Worm (Caenorhabditis elegans) whole organism, L1 larva: ENCODE measurements around the gene Y37H2A.11.
A peak's percentile ranks its signal among the peaks of the same experiment; 100 is the strongest.

Experiments used
- Y116A8C.19 ChIP-seq: sonication (generic microtip); optimal IDR thresholded peaks from 2 replicates; lab custom pipeline; 2016; ENCODE audit warnings: missing compliant biosample characterization, missing genetic modification characterization, borderline replicate concordance
- aly-2 ChIP-seq: fragments of 150-350 bp; optimal IDR thresholded peaks from 2 replicates; lab custom pipeline; 2014; ENCODE audit warnings: missing biosample characterization, missing genetic modification characterization
- ceh-82 ChIP-seq, 3 experiments: fragments of 150-350 bp in 1 of 3; sonication (generic microtip) in 2 of 3; optimal IDR thresholded peaks; 2 replicates each; lab custom pipeline; 2014 to 2017; ENCODE audit warnings: missing biosample characterization in 3 of 3, missing genetic modification characterization in 3 of 3
- efl-1 ChIP-seq, 4 experiments: fragments of 150-350 bp; optimal IDR thresholded peaks in 3 of 4; peaks in 1 of 4; 1 replicate in 1 of 4; 2 replicates in 3 of 4; lab custom pipeline; 2014; ENCODE audit warnings: missing biosample characterization in 2 of 4, missing genetic modification characterization in 2 of 4, missing genetic modification reagents in 2 of 4
- elt-2 ChIP-seq: sonication (generic microtip); optimal IDR thresholded peaks from 2 replicates; lab custom pipeline; 2016; ENCODE audit warnings: missing genetic modification characterization, mild to moderate bottlenecking, inconsistent platforms, missing compliant biosample characterization, missing genetic modification reagents
- elt-3 ChIP-seq, 6 experiments: fragments of 150-350 bp in 1 of 6; sonication (generic microtip); optimal IDR thresholded peaks; 2 replicates each; lab custom pipeline; 2017 to 2018; ENCODE audit warnings: missing biosample characterization in 6 of 6, missing genetic modification characterization in 6 of 6, inconsistent platforms in 1 of 6
- ets-5 ChIP-seq: fragments of 200-800 bp; sonication (Bioruptor generic); IDR thresholded peaks from 2 replicates; pipeline ENCODE4 v1.3.6; 2022; ENCODE audit warnings: missing genetic modification characterization, missing compliant biosample characterization
- irx-1 ChIP-seq: sonication (generic microtip); optimal IDR thresholded peaks from 2 replicates; lab custom pipeline; 2016; ENCODE audit warnings: missing genetic modification characterization, missing compliant biosample characterization
- isw-1 ChIP-seq: fragments of 200-800 bp; sonication (Bioruptor generic); IDR thresholded peaks from 2 replicates; pipeline ENCODE4 v1.3.6; 2022; ENCODE audit warnings: missing genetic modification characterization, missing compliant biosample characterization
- jun-1 ChIP-seq: fragments of 150-350 bp; optimal IDR thresholded peaks from 2 replicates; lab custom pipeline; 2014; ENCODE audit warnings: missing biosample characterization, missing genetic modification reagents, missing genetic modification characterization
- lin-13 ChIP-seq: fragments of 150-350 bp; optimal IDR thresholded peaks from 2 replicates; lab custom pipeline; 2014; ENCODE audit warnings: missing biosample characterization, missing genetic modification reagents, missing genetic modification characterization
- lin-15B ChIP-seq: fragments of 150-350 bp; sonication (generic microtip); optimal IDR thresholded peaks from 3 replicates; lab custom pipeline; 2014; ENCODE audit warnings: missing biosample characterization, missing genetic modification characterization
- lsy-2 ChIP-seq, 2 experiments: fragments of 150-350 bp; optimal IDR thresholded peaks; 2 replicates each; lab custom pipeline; 2014; ENCODE audit warnings: missing biosample characterization in 2 of 2, missing genetic modification characterization in 2 of 2
- mef-2 ChIP-seq: fragments of 150-350 bp; optimal IDR thresholded peaks from 2 replicates; lab custom pipeline; 2014; ENCODE audit warnings: missing biosample characterization, missing genetic modification characterization
- nhr-20 ChIP-seq: sonication (generic microtip); optimal IDR thresholded peaks from 2 replicates; lab custom pipeline; 2016; ENCODE audit warnings: mild to moderate bottlenecking, missing genetic modification characterization, missing compliant biosample characterization
- nhr-28 ChIP-seq: fragments of 150-350 bp; optimal IDR thresholded peaks from 2 replicates; lab custom pipeline; 2014; ENCODE audit warnings: missing biosample characterization, missing genetic modification characterization
- nhr-47 ChIP-seq: sonication (generic microtip); optimal IDR thresholded peaks from 2 replicates; lab custom pipeline; 2016; ENCODE audit warnings: mild to moderate bottlenecking, missing genetic modification characterization, moderate library complexity, missing compliant biosample characterization
- nhr-76 ChIP-seq: sonication (generic microtip); optimal IDR thresholded peaks from 2 replicates; lab custom pipeline; 2017; ENCODE audit warnings: missing biosample characterization, missing genetic modification characterization
- nhr-85 ChIP-seq: sonication (generic microtip); peaks from one replicate; lab custom pipeline; 2016; ENCODE audit warnings: missing genetic modification characterization, inconsistent platforms, missing compliant biosample characterization
- nhr-90 ChIP-seq: sonication (generic microtip); optimal IDR thresholded peaks from 2 replicates; lab custom pipeline; 2016; ENCODE audit warnings: mild to moderate bottlenecking, missing genetic modification characterization, missing compliant biosample characterization; ENCODE audit not compliant: poor library complexity
- tbx-2 ChIP-seq: sonication (generic microtip); optimal IDR thresholded peaks from 2 replicates; lab custom pipeline; 2016; ENCODE audit warnings: missing genetic modification characterization, missing compliant biosample characterization
- unc-130 ChIP-seq: fragments of 150-350 bp; optimal IDR thresholded peaks from 2 replicates; lab custom pipeline; 2017; ENCODE audit warnings: missing biosample characterization, missing genetic modification characterization, inconsistent platforms
- unc-62 ChIP-seq: fragments of 150-350 bp; optimal IDR thresholded peaks from 2 replicates; lab custom pipeline; 2014; ENCODE audit warnings: missing biosample characterization, missing genetic modification reagents, missing genetic modification characterization
- unc-86 ChIP-seq: sonication (generic microtip); optimal IDR thresholded peaks from 2 replicates; lab custom pipeline; 2016; ENCODE audit warnings: missing genetic modification characterization, missing compliant biosample characterization
- unc-98 ChIP-seq: fragments of 200-800 bp; sonication (Bioruptor generic); IDR thresholded peaks from 2 replicates; pipeline ENCODE4 v1.3.6; 2022; ENCODE audit warnings: missing genetic modification characterization, missing compliant biosample characterization
- zip-4 ChIP-seq: fragments of 200-800 bp; sonication (Bioruptor generic); optimal IDR thresholded peaks from 2 replicates; lab custom pipeline; 2018; ENCODE audit warnings: mild to moderate bottlenecking, missing genetic modification characterization, moderate library complexity, missing compliant biosample characterization
- ztf-4 ChIP-seq: fragments of 150-350 bp; optimal IDR thresholded peaks from 2 replicates; lab custom pipeline; 2014; ENCODE audit warnings: missing biosample characterization, missing genetic modification characterization

The Y37H2A.11 gene

DNA sequence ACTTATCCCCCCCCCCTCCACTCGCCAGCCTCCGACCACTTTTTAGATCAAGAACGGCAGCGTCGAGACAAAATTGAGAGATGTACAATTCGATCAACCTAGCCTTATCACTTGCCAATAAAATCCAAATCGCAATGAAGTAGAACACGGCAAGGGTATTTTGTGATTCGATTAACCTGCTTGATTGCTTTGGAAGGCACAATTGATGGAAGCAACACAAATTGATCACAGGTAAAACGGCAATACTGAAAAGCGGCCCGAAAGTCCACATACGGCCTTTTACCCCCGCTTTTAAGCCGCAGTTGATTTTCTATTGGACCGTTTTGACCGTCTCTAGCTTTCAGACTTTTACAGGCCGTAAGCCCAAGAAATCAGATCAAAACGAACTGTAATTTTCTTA is 47.1 kb downstream of the Y37H2A.11 start, which contains the start of gene clec-245:
TSS of gene clec-245 (minus strand) at position 101 of the 400 bp plus-strand sequence.
- TF ChIP-seq mef-2 (tag; lab: Kevin White, UChicago) = no peak
- TF ChIP-seq nhr-85 (tag; lab: Kevin White, UChicago) = peak; percentile 60

DNA sequence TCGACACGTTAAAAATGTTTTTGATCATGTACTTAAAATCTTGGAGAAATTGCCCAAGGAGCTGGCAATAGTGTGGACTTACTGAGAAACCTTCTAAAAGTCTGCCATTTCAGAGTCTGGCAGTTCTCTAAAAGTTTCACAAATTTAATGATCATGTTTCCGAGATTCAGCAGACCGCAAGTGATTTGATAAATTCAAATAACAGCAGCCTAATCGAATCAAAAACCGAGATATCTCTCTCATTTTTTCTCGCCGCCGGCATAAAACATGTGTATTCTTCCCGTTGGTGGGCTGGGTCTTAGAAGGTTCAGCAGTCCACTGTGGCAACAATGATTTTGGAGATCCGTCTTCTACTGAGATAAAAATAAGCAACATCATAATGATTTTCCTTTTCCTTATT is 47.9 kb downstream of the Y37H2A.11 start, which contains the start of gene clec-246:
TSS of gene clec-246 (plus strand) at position 301 of the 400 bp plus-strand sequence.
- no peak for TF ChIP-seq lin-15B (tag; lab: Kevin White, UChicago)
- no peak for TF ChIP-seq unc-62 (GFP tag; lab: Kevin White, UChicago)
- TF ChIP-seq nhr-28 (tag; lab: Kevin White, UChicago) = no peak
- TF ChIP-seq lsy-2 (tag; optimal IDR thresholded peaks at IDR 0.05; lab: Kevin White, UChicago) = no peak
- no peak for TF ChIP-seq nhr-76 (tag; lab: Kevin White, UChicago)
- no peak for TF ChIP-seq nhr-47
- no peak for TF ChIP-seq unc-86 (tag; lab: Kevin White, UChicago)
- TF ChIP-seq nhr-20 (tag; lab: Kevin White, UChicago) = no peak
- no peak for TF ChIP-seq irx-1 (tag; lab: Kevin White, UChicago)
- no peak for TF ChIP-seq unc-98 (GFP tag; lab: Robert Waterston, UW)
- no peak for TF ChIP-seq unc-130 (tag; lab: Kevin White, UChicago)
- TF ChIP-seq Y116A8C.19 = no peak
- no peak for TF ChIP-seq mef-2 (tag; lab: Kevin White, UChicago)
- no peak for TF ChIP-seq elt-3 (tag; optimal IDR thresholded peaks at IDR 0.05; lab: Kevin White, UChicago)
- no peak for TF ChIP-seq ceh-82 (tag; optimal IDR thresholded peaks at IDR 0.05; lab: Kevin White, UChicago)
- no peak for TF ChIP-seq tbx-2 (tag; lab: Kevin White, UChicago)

DNA sequence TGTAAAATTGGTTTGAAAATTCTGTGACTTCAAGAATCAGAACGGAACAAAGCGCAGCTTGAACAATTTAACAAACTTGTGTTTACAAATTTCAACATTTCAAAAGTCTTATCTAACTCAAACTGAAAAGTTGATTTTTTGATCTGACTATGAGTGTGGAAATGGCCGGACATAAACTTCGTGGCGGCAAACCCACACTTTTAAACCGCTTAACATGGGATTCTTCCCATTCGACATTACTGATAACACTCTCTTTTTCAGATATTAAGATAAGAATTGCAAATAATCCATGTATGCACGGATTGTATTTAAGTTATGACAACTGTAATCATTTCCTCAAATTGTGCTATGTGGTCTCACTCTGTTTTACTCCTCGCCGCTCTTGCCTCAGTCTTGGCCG is 49.9 kb downstream of the Y37H2A.11 start, which contains the start of gene clec-42:
TSS of gene clec-42 (plus strand) at position 285 of the 400 bp plus-strand sequence.
- TF ChIP-seq ets-5 (GFP tag; lab: Robert Waterston, UW) = no peak
- no peak for TF ChIP-seq ceh-82 (tag; optimal IDR thresholded peaks at IDR 0.05; lab: Kevin White, UChicago)
- TF ChIP-seq zip-4 (GFP tag; lab: Kevin White, UChicago) = no peak
- TF ChIP-seq nhr-20 (tag; lab: Kevin White, UChicago) = no peak
- TF ChIP-seq aly-2 (tag; lab: Kevin White, UChicago) = no peak
- no peak for TF ChIP-seq jun-1 (tag; lab: Kevin White, UChicago)
- no peak for TF ChIP-seq isw-1 (GFP tag; lab: Robert Waterston, UW)
- TF ChIP-seq efl-1 (optimal IDR thresholded peaks at IDR 0.05; lab: Kevin White, UChicago) = no peak
- TF ChIP-seq efl-1 (GFP tag; optimal IDR thresholded peaks at IDR 0.05 in 1 of 2; lab: Kevin White, UChicago) = peak in 1 of 2 experiments; percentile 8
- TF ChIP-seq unc-62 (GFP tag; lab: Kevin White, UChicago) = no peak
- TF ChIP-seq nhr-90 = peak; percentile 2
- TF ChIP-seq lin-13 (GFP tag; lab: Kevin White, UChicago) = no peak
- TF ChIP-seq ztf-4 = no peak
- TF ChIP-seq elt-2 (tag; lab: Kevin White, UChicago) = peak; percentile 88
- TF ChIP-seq, all 84 proteins: peak for 3
